Worm (Caenorhabditis elegans) whole organism, early embryonic: ENCODE results near the gene Y43F8B.22.

Experiments used
- ama-1 ChIP-seq: fragments of 150-350 bp; optimal IDR thresholded peaks from 2 replicates; lab custom pipeline; 2014
- ceh-13 ChIP-seq: fragments of 200-800 bp; sonication (Bioruptor generic); optimal IDR thresholded peaks from 2 replicates; lab custom pipeline; 2018; ENCODE audit warnings: mild to moderate bottlenecking, missing genetic modification characterization, missing compliant biosample characterization
- ets-7 ChIP-seq: sonication (generic microtip); optimal IDR thresholded peaks from 2 replicates; lab custom pipeline; 2016; ENCODE audit warnings: missing genotype, missing genetic modification characterization, missing compliant biosample characterization
- flt-1 ChIP-seq: fragments of 200-800 bp; sonication (Bioruptor generic); IDR thresholded peaks from 2 replicates; pipeline ENCODE4 v1.3.6; 2022; ENCODE audit warnings: missing genetic modification characterization, missing compliant biosample characterization
- hmbx-1 ChIP-seq: sonication (generic microtip); optimal IDR thresholded peaks from 2 replicates; lab custom pipeline; 2016; ENCODE audit warnings: mild to moderate bottlenecking, missing genetic modification characterization, missing compliant biosample characterization
- hmg-4 ChIP-seq: fragments of 200-800 bp; sonication (Bioruptor generic); optimal IDR thresholded peaks from 2 replicates; lab custom pipeline; 2018; ENCODE audit warnings: mild to moderate bottlenecking, missing genetic modification characterization, missing compliant biosample characterization
- tbx-11 ChIP-seq: fragments of 200-800 bp; sonication (Bioruptor generic); IDR thresholded peaks from 2 replicates; pipeline ENCODE4 v1.3.6; 2022; ENCODE audit warnings: missing genetic modification characterization, missing compliant biosample characterization

- TF ChIP-seq tbx-11 (GFP tag; lab: Robert Waterston, UW) (no peak), ama-1 (lab: Kevin White, UChicago) (no peak), flt-1 (GFP tag; lab: Robert Waterston, UW) (no peak), hmbx-1 (tag; lab: Kevin White, UChicago) (no peak), ceh-13 (GFP tag; lab: Kevin White, UChicago) (no peak), hmg-4 (no peak), ets-7 (no peak)
These were observed 39.0 kb upstream of the Y43F8B.22 start for ce11 chrV:19443599-19443998.
